Worm (Caenorhabditis elegans) whole organism, L4 larva: ENCODE data around the gene K08E7.5.

Experiments used
- dpl-1 ChIP-seq: fragments of 150-350 bp; optimal IDR thresholded peaks from 2 replicates; lab custom pipeline; 2014; ENCODE audit warnings: missing biosample characterization, missing genetic modification reagents, missing genetic modification characterization
- lim-7 ChIP-seq: fragments of 200-800 bp; sonication (Bioruptor generic); IDR thresholded peaks from 2 replicates; pipeline ENCODE4 v1.3.6; 2022; ENCODE audit warnings: missing genetic modification characterization, missing compliant biosample characterization
- lir-3 ChIP-seq: sonication (generic microtip); optimal IDR thresholded peaks from 2 replicates; lab custom pipeline; 2016; ENCODE audit warnings: mild to moderate bottlenecking, missing genetic modification characterization, missing compliant biosample characterization
- mdl-1 ChIP-seq, 2 experiments: fragments of 150-350 bp in 1 of 2; sonication (generic microtip) in 1 of 2; optimal IDR thresholded peaks; 2 replicates each; lab custom pipeline; 2014 to 2017; ENCODE audit warnings: missing biosample characterization in 2 of 2, missing genetic modification characterization in 2 of 2
- mdt-29 ChIP-seq: fragments of 200-800 bp; sonication (Bioruptor generic); IDR thresholded peaks from 2 replicates; pipeline ENCODE4 v1.3.6; 2022; ENCODE audit warnings: missing genetic modification reagents, missing genetic modification characterization, missing compliant biosample characterization
- nhr-25 ChIP-seq: sonication (generic microtip); optimal IDR thresholded peaks from 2 replicates; lab custom pipeline; 2017; ENCODE audit warnings: missing genetic modification characterization, mild to moderate bottlenecking, missing compliant biosample characterization, antibody characterized with exemption, moderate library complexity, borderline replicate concordance; ENCODE audit not compliant: insufficient read depth
- nhr-6 ChIP-seq: fragments of 150-350 bp; optimal IDR thresholded peaks from 2 replicates; lab custom pipeline; 2014; ENCODE audit warnings: missing biosample characterization, missing genetic modification characterization
- pha-4 ChIP-seq, 2 experiments: fragments of 150-350 bp in 1 of 2; fragments of 200-800 bp in 1 of 2; sonication (Bioruptor generic) in 1 of 2; IDR thresholded peaks in 1 of 2; optimal IDR thresholded peaks in 1 of 2; 2 replicates each; pipeline versions ENCODE4 v1.3.6 to Lab custom; 2014 to 2022; ENCODE audit warnings: missing genetic modification characterization in 2 of 2, missing genetic modification reagents in 2 of 2, missing biosample characterization in 1 of 2, missing compliant biosample characterization in 1 of 2
- rbr-2 ChIP-seq: sonication (generic microtip); optimal IDR thresholded peaks from 2 replicates; lab custom pipeline; 2016; ENCODE audit warnings: missing genotype, missing genetic modification characterization, missing compliant biosample characterization
- skn-1 ChIP-seq: fragments of 150-350 bp; optimal IDR thresholded peaks from 2 replicates; lab custom pipeline; 2014; ENCODE audit warnings: missing biosample characterization, missing genetic modification characterization
- snpc-4 ChIP-seq: fragments of 150-350 bp; optimal IDR thresholded peaks from 2 replicates; lab custom pipeline; 2014; ENCODE audit warnings: missing biosample characterization, missing genetic modification characterization
- unc-62 ChIP-seq, 3 experiments: fragments of 150-350 bp in 1 of 3; sonication (generic microtip); optimal IDR thresholded peaks in 2 of 3; peaks in 1 of 3; 1 replicate in 1 of 3; 2 replicates in 2 of 3; lab custom pipeline; 2014 to 2017; ENCODE audit warnings: missing biosample characterization in 3 of 3, missing genetic modification characterization in 3 of 3, missing genetic modification reagents in 3 of 3, missing genotype in 1 of 3
- zag-1 ChIP-seq: fragments of 150-350 bp; optimal IDR thresholded peaks from 2 replicates; lab custom pipeline; 2014; ENCODE audit warnings: missing biosample characterization, missing genetic modification characterization
- ztf-11 ChIP-seq: fragments of 150-350 bp; optimal IDR thresholded peaks from 2 replicates; lab custom pipeline; 2014; ENCODE audit warnings: missing biosample characterization, missing genetic modification characterization

DNA sequence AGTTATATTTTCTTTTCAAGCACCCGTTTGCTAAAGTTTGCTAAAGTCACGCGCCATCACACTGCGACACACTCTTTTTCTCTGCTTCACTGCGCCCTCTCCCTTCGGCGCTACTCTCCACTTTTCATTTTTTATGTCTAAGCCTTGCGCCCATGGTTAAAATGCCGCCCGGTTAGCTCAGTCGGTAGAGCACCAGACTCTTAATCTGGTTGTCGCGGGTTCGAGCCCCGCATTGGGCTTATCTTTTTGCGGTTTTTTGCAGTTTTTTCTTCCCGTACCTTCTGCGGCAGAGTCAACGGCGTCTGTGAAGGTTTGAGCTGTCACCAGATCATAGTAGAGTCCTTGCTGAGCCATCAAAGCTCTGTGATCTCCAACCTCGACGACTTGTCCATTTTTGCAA lies 21.4 kb downstream of the K08E7.5 start:
- no peak for TF ChIP-seq nhr-6
- TF ChIP-seq snpc-4 = no peak
- peak; percentile 13 for TF ChIP-seq lir-3 (tag; lab: Kevin White, UChicago)
- TF ChIP-seq unc-62 (GFP tag; optimal IDR thresholded peaks at IDR 0.05 in 1 of 2; lab: Kevin White, UChicago) = no peak
- no peak for TF ChIP-seq unc-62 (tag; optimal IDR thresholded peaks at IDR 0.05; lab: Kevin White, UChicago)
- peak; percentile 83 for TF ChIP-seq rbr-2
- no peak for TF ChIP-seq zag-1 (tag; lab: Kevin White, UChicago)
- TF ChIP-seq ztf-11 (tag; lab: Kevin White, UChicago) = no peak
- peak in 1 of 2 experiments; percentile 80 for TF ChIP-seq mdl-1 (tag; optimal IDR thresholded peaks at IDR 0.05; lab: Kevin White, UChicago)
- no peak for TF ChIP-seq nhr-25 (tag; lab: Kevin White, UChicago)
- no peak for TF ChIP-seq skn-1
- peak; percentile 89 for TF ChIP-seq lim-7
- peak; percentile 94 for TF ChIP-seq pha-4 (GFP tag; IDR thresholded peaks at IDR 0.05; lab: Robert Waterston, UW)
- no peak for TF ChIP-seq pha-4 (tag; optimal IDR thresholded peaks at IDR 0.05; lab: Kevin White, UChicago)
- peak; percentile 80; the same call in 1 of the 2 replicates for TF ChIP-seq mdt-29 (GFP tag; lab: Robert Waterston, UW)
- peak; percentile 38 for TF ChIP-seq dpl-1 (GFP tag; lab: Kevin White, UChicago)
